Fruit fly (Drosophila melanogaster) whole organism, embryonic: Measurements from ENCODE around the gene CG10512.
A peak's percentile ranks its signal among the peaks of the same experiment; 100 is the strongest.

Experiments
- Ada2b ChIP-seq: fragments of 200-800 bp; sonication (Bioruptor generic); IDR thresholded peaks from 2 replicates; pipeline ENCODE4 v1.3.6; 2022; ENCODE audit warnings: missing biosample characterization, missing genetic modification characterization
- CG11093 ChIP-seq: fragments of 200-800 bp; sonication (Bioruptor generic); IDR thresholded peaks from 3 replicates; pipeline ENCODE4 v1.3.6; 2022; ENCODE audit warnings: missing biosample characterization, missing genetic modification characterization
- CG12155 ChIP-seq: fragments of 200-800 bp; sonication (Bioruptor generic); optimal IDR thresholded peaks from 3 replicates; lab custom pipeline; 2016; ENCODE audit warnings: missing biosample characterization, missing genetic modification characterization
- CG12942 ChIP-seq: fragments of 200-800 bp; sonication (Bioruptor generic); optimal IDR thresholded peaks from 3 replicates; lab custom pipeline; 2016; ENCODE audit warnings: missing biosample characterization, missing genetic modification characterization
- CG14014 ChIP-seq: fragments of 200-800 bp; sonication (Bioruptor generic); IDR thresholded peaks from 2 replicates; pipeline ENCODE4 v1.3.6; 2022; ENCODE audit warnings: missing biosample characterization, missing genetic modification characterization
- CG14441 ChIP-seq: fragments of 200-800 bp; sonication (Bioruptor generic); IDR thresholded peaks from 2 replicates; pipeline ENCODE4 v1.3.6; 2022; ENCODE audit warnings: missing biosample characterization, missing genetic modification characterization
- CG15269 ChIP-seq: fragments of 200-800 bp; sonication (Bioruptor generic); optimal IDR thresholded peaks from 2 replicates; lab custom pipeline; 2018; ENCODE audit warnings: missing biosample characterization, mild to moderate bottlenecking, missing genetic modification characterization, moderate library complexity
- CG15696 ChIP-seq: fragments of 200-800 bp; sonication (Bioruptor generic); optimal IDR thresholded peaks from 2 replicates; lab custom pipeline; 2019; ENCODE audit warnings: missing biosample characterization, mild to moderate bottlenecking, missing genetic modification characterization, moderate library complexity
- CG1603 ChIP-seq: fragments of 200-800 bp; sonication (Bioruptor generic); optimal IDR thresholded peaks from 2 replicates; lab custom pipeline; 2019; ENCODE audit warnings: missing biosample characterization, mild to moderate bottlenecking, missing genetic modification characterization, moderate library complexity
- CG1647 ChIP-seq: fragments of 200-800 bp; sonication (Bioruptor generic); optimal IDR thresholded peaks from 3 replicates; lab custom pipeline; 2016; ENCODE audit warnings: missing biosample characterization, missing genetic modification characterization
- CG2678 ChIP-seq: fragments of 200-800 bp; sonication (Bioruptor generic); optimal IDR thresholded peaks from 3 replicates; lab custom pipeline; 2019; ENCODE audit warnings: missing biosample characterization, mild to moderate bottlenecking, missing genetic modification characterization, moderate library complexity
- CG2889 ChIP-seq: fragments of 200-800 bp; sonication (Bioruptor generic); IDR thresholded peaks from 3 replicates; pipeline ENCODE4 v1.3.6; 2022; ENCODE audit warnings: missing biosample characterization, missing genetic modification characterization
- CG30020 ChIP-seq: fragments of 200-800 bp; optimal IDR thresholded peaks from 2 replicates; lab custom pipeline; 2019; ENCODE audit warnings: missing biosample characterization, mild to moderate bottlenecking, missing genetic modification characterization, moderate library complexity
- CG31441 ChIP-seq: fragments of 200-800 bp; sonication (Bioruptor generic); IDR thresholded peaks from 2 replicates; pipeline ENCODE4 v1.3.6; 2022; ENCODE audit warnings: missing biosample characterization, missing genetic modification characterization
- CG6813 ChIP-seq: fragments of 200-800 bp; sonication (Bioruptor generic); optimal IDR thresholded peaks from 2 replicates; lab custom pipeline; 2017; ENCODE audit warnings: missing biosample characterization, missing genetic modification characterization, mild to moderate bottlenecking, moderate library complexity, missing genetic modification reagents
- CG7556 ChIP-seq: fragments of 200-800 bp; sonication (Bioruptor generic); optimal IDR thresholded peaks from 2 replicates; lab custom pipeline; 2017; ENCODE audit warnings: missing biosample characterization, mild to moderate bottlenecking, missing genetic modification characterization
- CG8290 ChIP-seq, 3 experiments: fragments of 200-800 bp; sonication (Bioruptor generic); optimal IDR thresholded peaks; 2 replicates each; lab custom pipeline; 2016 to 2019; ENCODE audit warnings: missing biosample characterization in 3 of 3, missing genetic modification characterization in 3 of 3, mild to moderate bottlenecking in 2 of 3, moderate library complexity in 1 of 3
- CG8944 ChIP-seq: fragments of 200-800 bp; sonication (Bioruptor generic); optimal IDR thresholded peaks from 3 replicates; lab custom pipeline; 2016; ENCODE audit warnings: missing biosample characterization, missing genetic modification characterization
- Dek ChIP-seq: fragments of 200-800 bp; sonication (Bioruptor generic); optimal IDR thresholded peaks from 3 replicates; lab custom pipeline; 2019; ENCODE audit warnings: missing biosample characterization, mild to moderate bottlenecking, missing genetic modification characterization, moderate library complexity
- Dref ChIP-seq: fragments of 200-800 bp; sonication (Bioruptor generic); IDR thresholded peaks from 2 replicates; pipeline ENCODE4 v1.3.6; 2022; ENCODE audit warnings: missing biosample characterization, missing genetic modification characterization
- HHEX ChIP-seq: fragments of 200-800 bp; sonication (Bioruptor generic); optimal IDR thresholded peaks from 3 replicates; lab custom pipeline; 2017; ENCODE audit warnings: missing biosample characterization, mild to moderate bottlenecking, missing genetic modification characterization, missing genetic modification reagents
- HmgD ChIP-seq: fragments of 200-800 bp; sonication (Bioruptor generic); optimal IDR thresholded peaks from 3 replicates; lab custom pipeline; 2016; ENCODE audit warnings: missing biosample characterization, missing genetic modification characterization
- MESR4 ChIP-seq: fragments of 200-800 bp; sonication (Bioruptor generic); optimal IDR thresholded peaks from 2 replicates; lab custom pipeline; 2018; ENCODE audit warnings: missing biosample characterization, mild to moderate bottlenecking, missing genetic modification characterization, moderate library complexity
- Poxn ChIP-seq: fragments of 200-800 bp; sonication (Bioruptor generic); IDR thresholded peaks from 2 replicates; pipeline ENCODE4 v1.3.6; 2022; ENCODE audit warnings: missing biosample characterization, missing genetic modification characterization
- Sox100B ChIP-seq: fragments of 200-800 bp; sonication (Bioruptor generic); optimal IDR thresholded peaks from 3 replicates; lab custom pipeline; 2018; ENCODE audit warnings: missing biosample characterization, mild to moderate bottlenecking, missing genetic modification characterization
- Ssrp ChIP-seq: fragments of 200-800 bp; sonication (Bioruptor generic); optimal IDR thresholded peaks from 2 replicates; lab custom pipeline; 2018; ENCODE audit warnings: missing biosample characterization, mild to moderate bottlenecking, missing genetic modification characterization, moderate library complexity
- Usf ChIP-seq: fragments of 200-800 bp; sonication (Bioruptor generic); optimal IDR thresholded peaks from 2 replicates; lab custom pipeline; 2017; ENCODE audit warnings: missing genotype, missing biosample characterization, missing genetic modification characterization
- ato ChIP-seq: fragments of 200-800 bp; sonication (Bioruptor generic); IDR thresholded peaks from 2 replicates; pipeline ENCODE4 v1.3.6; 2022; ENCODE audit warnings: missing biosample characterization, missing genetic modification characterization; ENCODE audit not compliant: partially characterized antibody
- bcd ChIP-seq: fragments of 200-800 bp; sonication (Bioruptor generic); optimal IDR thresholded peaks from 2 replicates; lab custom pipeline; 2017; ENCODE audit warnings: missing biosample characterization, mild to moderate bottlenecking, missing genetic modification characterization
- chif ChIP-seq, 2 experiments: fragments of 200-800 bp; sonication (Bioruptor generic); optimal IDR thresholded peaks; 3 replicates each; lab custom pipeline; 2016; ENCODE audit warnings: missing biosample characterization in 2 of 2, missing genetic modification characterization in 2 of 2
- disco-r ChIP-seq: fragments of 200-800 bp; sonication (Bioruptor generic); optimal IDR thresholded peaks from 2 replicates; lab custom pipeline; 2016; ENCODE audit warnings: missing biosample characterization, missing genetic modification characterization
- emc ChIP-seq: fragments of 200-800 bp; sonication (Bioruptor generic); optimal IDR thresholded peaks from 2 replicates; lab custom pipeline; 2016; ENCODE audit warnings: missing biosample characterization, missing genetic modification characterization
- ems ChIP-seq: fragments of 200-800 bp; sonication (Bioruptor generic); optimal IDR thresholded peaks from 3 replicates; lab custom pipeline; 2016; ENCODE audit warnings: missing biosample characterization, missing genetic modification characterization
- fd64A ChIP-seq: fragments of 200-800 bp; sonication (Bioruptor generic); optimal IDR thresholded peaks from 3 replicates; lab custom pipeline; 2018; ENCODE audit warnings: missing biosample characterization, mild to moderate bottlenecking, missing genetic modification characterization
- gcm ChIP-seq: fragments of 200-800 bp; sonication (Bioruptor generic); optimal IDR thresholded peaks from 2 replicates; lab custom pipeline; 2019; ENCODE audit warnings: missing biosample characterization, mild to moderate bottlenecking, missing genetic modification characterization, moderate library complexity
- gem ChIP-seq: fragments of 200-800 bp; sonication (Bioruptor generic); optimal IDR thresholded peaks from 2 replicates; lab custom pipeline; 2019; ENCODE audit warnings: missing biosample characterization, mild to moderate bottlenecking, missing genetic modification characterization, moderate library complexity
- h ChIP-seq: fragments of >200 bp; optimal IDR thresholded peaks from 2 replicates; lab custom pipeline; 2017
- hth ChIP-seq: fragments of >200 bp; optimal IDR thresholded peaks from 2 replicates; lab custom pipeline; 2017; ENCODE audit warnings: inconsistent platforms
- kah ChIP-seq: fragments of 200-800 bp; sonication (Bioruptor generic); optimal IDR thresholded peaks from 2 replicates; lab custom pipeline; 2018; ENCODE audit warnings: missing biosample characterization, mild to moderate bottlenecking, missing genetic modification characterization
- kay ChIP-seq: fragments of 200-800 bp; sonication (Bioruptor generic); optimal IDR thresholded peaks from 2 replicates; lab custom pipeline; 2016; ENCODE audit warnings: missing biosample characterization, missing genetic modification characterization
- knrl ChIP-seq: fragments of 200-800 bp; sonication (Bioruptor generic); IDR thresholded peaks from 3 replicates; pipeline ENCODE4 v1.3.6; 2022; ENCODE audit warnings: missing biosample characterization, missing genetic modification characterization; ENCODE audit not compliant: partially characterized antibody
- lab ChIP-seq: fragments of 200-800 bp; sonication (Bioruptor generic); optimal IDR thresholded peaks from 3 replicates; lab custom pipeline; 2017; ENCODE audit warnings: missing biosample characterization, missing genetic modification characterization, mild to moderate bottlenecking, moderate library complexity, missing genetic modification reagents
- p53 ChIP-seq: fragments of 200-800 bp; sonication (Bioruptor generic); optimal IDR thresholded peaks from 2 replicates; lab custom pipeline; 2016; ENCODE audit warnings: missing biosample characterization, missing genetic modification characterization
- pho ChIP-seq: fragments of 200-800 bp; sonication (Bioruptor generic); optimal IDR thresholded peaks from 2 replicates; lab custom pipeline; 2016; ENCODE audit warnings: missing biosample characterization, missing genetic modification characterization
- pros ChIP-seq: fragments of 200-800 bp; sonication (Bioruptor generic); optimal IDR thresholded peaks from 3 replicates; lab custom pipeline; 2019; ENCODE audit warnings: missing biosample characterization, mild to moderate bottlenecking, missing genetic modification characterization, moderate library complexity
- ranshi ChIP-seq: fragments of 200-800 bp; sonication (Bioruptor generic); IDR thresholded peaks from 2 replicates; pipeline ENCODE4 v1.3.6; 2022; ENCODE audit warnings: missing biosample characterization, missing genetic modification characterization
- salm ChIP-seq: fragments of 200-800 bp; sonication (Bioruptor generic); optimal IDR thresholded peaks from 2 replicates; lab custom pipeline; 2018; ENCODE audit warnings: missing biosample characterization, mild to moderate bottlenecking, missing genetic modification characterization
- sens ChIP-seq: fragments of 200-800 bp; sonication (Bioruptor generic); peaks from one replicate; lab custom pipeline; 2016; ENCODE audit warnings: missing biosample characterization, missing genetic modification characterization
- ttk ChIP-seq: fragments of 200-800 bp; sonication (Bioruptor generic); IDR thresholded peaks from 2 replicates; pipeline ENCODE4 v2.1.2; 2022; ENCODE audit warnings: missing biosample characterization, missing genetic modification characterization
- twi ChIP-seq: fragments of 200-800 bp; optimal IDR thresholded peaks from 2 replicates; lab custom pipeline; 2019; ENCODE audit warnings: missing biosample characterization, mild to moderate bottlenecking, missing genetic modification characterization, moderate library complexity
- usp ChIP-seq: fragments of >200 bp; optimal IDR thresholded peaks from 2 replicates; lab custom pipeline; 2017; ENCODE audit warnings: missing biosample characterization, missing genetic modification characterization
- wdn ChIP-seq: fragments of 200-800 bp; sonication (Bioruptor generic); IDR thresholded peaks from 2 replicates; pipeline ENCODE4 v1.3.6; 2022; ENCODE audit warnings: missing biosample characterization, missing genetic modification characterization
- yki ChIP-seq: fragments of >200 bp; optimal IDR thresholded peaks from 3 replicates; lab custom pipeline; 2018

The CG10512 gene

dm6 chr3L:21196563-21196962 lies 6.2 kb upstream of the CG10512 start, which contains the start of the genes Targ3 and park (continued):
- TF ChIP-seq kay (GFP tag; lab: Kevin White, UChicago) = no peak
- no peak for TF ChIP-seq CG31441 (GFP tag; lab: Robert Waterston, UW)
- no peak for TF ChIP-seq ato
- TF ChIP-seq emc (GFP tag; lab: Kevin White, UChicago) = no peak
- TF ChIP-seq CG11093 (GFP tag; lab: Robert Waterston, UW) = no peak
- TF ChIP-seq lab (GFP tag; lab: Kevin White, UChicago) = no peak
- TF ChIP-seq Usf (GFP tag; lab: Kevin White, UChicago) = no peak
- TF ChIP-seq kah (GFP tag; lab: Kevin White, UChicago) = no peak
- no peak for TF ChIP-seq CG2889
- no peak for TF ChIP-seq CG15696 (tag; lab: Kevin White, UChicago)
- TF ChIP-seq usp = no peak
- TF ChIP-seq CG30020 (tag; lab: Kevin White, UChicago) = no peak
- TF ChIP-seq HHEX = no peak
- no peak for TF ChIP-seq yki (lab: Kevin White, UChicago)
- TF ChIP-seq CG6813 (GFP tag; lab: Kevin White, UChicago) = no peak
- TF ChIP-seq pho (GFP tag; lab: Kevin White, UChicago) = no peak
- TF ChIP-seq gem = peak; percentile 20
- no peak for TF ChIP-seq wdn (GFP tag; lab: Robert Waterston, UW)
- no peak for TF ChIP-seq CG2678 (tag; lab: Kevin White, UChicago)
- no peak for TF ChIP-seq ttk (GFP tag; lab: Robert Waterston, UW)
- TF ChIP-seq Dek (tag; lab: Kevin White, UChicago) = no peak
- TF ChIP-seq Ssrp (tag; lab: Kevin White, UChicago) = no peak
- peak; percentile 52 for TF ChIP-seq CG12155 (GFP tag; lab: Kevin White, UChicago)
- no peak for TF ChIP-seq hth
- TF ChIP-seq Ada2b (GFP tag; lab: Robert Waterston, UW) = no peak
- peak; percentile 19 for TF ChIP-seq bcd (GFP tag; lab: Kevin White, UChicago)
- no peak for TF ChIP-seq salm (tag; lab: Kevin White, UChicago)
- no peak for TF ChIP-seq knrl (GFP tag; lab: Robert Waterston, UW)
- TF ChIP-seq CG15269 = no peak
- no peak for TF ChIP-seq CG14441 (GFP tag; lab: Robert Waterston, UW)
- peak; percentile 40 for TF ChIP-seq ems
- TF ChIP-seq CG8290 (GFP tag; optimal IDR thresholded peaks at IDR 0.05; lab: Kevin White, UChicago) = no peak
- peak in 1 of 2 experiments; percentile 80 for TF ChIP-seq CG8290 (tag; optimal IDR thresholded peaks at IDR 0.05; lab: Kevin White, UChicago)
- peak; percentile 68 for TF ChIP-seq CG1603 (tag; lab: Kevin White, UChicago)
- peak; percentile 25 for TF ChIP-seq fd64A (GFP tag; lab: Kevin White, UChicago)
- TF ChIP-seq sens (GFP tag; lab: Kevin White, UChicago) = peak; percentile 79
- peak; percentile 18 for TF ChIP-seq CG12942
- peak; percentile 49 for TF ChIP-seq MESR4 (GFP tag; lab: Kevin White, UChicago)
- TF ChIP-seq CG14014 (GFP tag; lab: Robert Waterston, UW) = no peak
- no peak for TF ChIP-seq p53
- no peak for TF ChIP-seq h (lab: Kevin White, UChicago)
- TF ChIP-seq Dref (GFP tag; lab: Robert Waterston, UW) = peak; percentile 48
- no peak for TF ChIP-seq CG7556 (GFP tag; lab: Kevin White, UChicago)
- no peak for TF ChIP-seq gcm
- no peak for TF ChIP-seq ranshi
- no peak for TF ChIP-seq Sox100B (GFP tag; lab: Kevin White, UChicago)
- TF ChIP-seq pros = no peak
- TF ChIP-seq Poxn (GFP tag; lab: Robert Waterston, UW) = no peak
- peak; percentile 16 to 17 for TF ChIP-seq chif (GFP tag; optimal IDR thresholded peaks at IDR 0.05; lab: Kevin White, UChicago)
- no peak for TF ChIP-seq CG8944 (GFP tag; lab: Kevin White, UChicago)
- TF ChIP-seq disco-r (GFP tag; lab: Kevin White, UChicago) = no peak
- TF ChIP-seq twi = no peak
- TF ChIP-seq HmgD = peak; percentile 45
- no peak for TF ChIP-seq CG1647 (GFP tag; lab: Kevin White, UChicago)
